Worm (Caenorhabditis elegans) whole organism, mixed stage, embryonic: Measurements from ENCODE around the gene sdhd-1.

Experiments used
- blmp-1 ChIP-seq: fragments of 150-350 bp; optimal IDR thresholded peaks from 2 replicates; lab custom pipeline; 2014; ENCODE audit warnings: missing biosample characterization, missing genetic modification characterization
- ces-1 ChIP-seq: fragments of 150-350 bp; optimal IDR thresholded peaks from 2 replicates; lab custom pipeline; 2014; ENCODE audit warnings: missing biosample characterization, missing genetic modification reagents, missing genetic modification characterization
- elt-1 ChIP-seq: sonication (generic microtip); optimal IDR thresholded peaks from 2 replicates; lab custom pipeline; 2017; ENCODE audit warnings: missing genetic modification characterization, mild to moderate bottlenecking, missing compliant biosample characterization, antibody characterized with exemption, moderate library complexity, borderline replicate concordance; ENCODE audit not compliant: insufficient read depth
- hlh-1 ChIP-seq: fragments of 150-350 bp; optimal IDR thresholded peaks from 2 replicates; lab custom pipeline; 2014; ENCODE audit warnings: missing biosample characterization, missing genetic modification reagents, missing genetic modification characterization
- lin-13 ChIP-seq: fragments of 150-350 bp; optimal IDR thresholded peaks from 2 replicates; lab custom pipeline; 2014; ENCODE audit warnings: missing biosample characterization, missing genetic modification characterization
- lsy-2 ChIP-seq: fragments of 150-350 bp; optimal IDR thresholded peaks from 2 replicates; lab custom pipeline; 2014; ENCODE audit warnings: missing biosample characterization, missing genetic modification characterization
- mep-1 ChIP-seq: fragments of 150-350 bp; optimal IDR thresholded peaks from 2 replicates; lab custom pipeline; 2017; ENCODE audit warnings: missing biosample characterization, missing genetic modification reagents, missing genetic modification characterization, inconsistent platforms
- mls-2 ChIP-seq: sonication (generic microtip); optimal IDR thresholded peaks from 2 replicates; lab custom pipeline; 2016; ENCODE audit warnings: mild to moderate bottlenecking, missing genetic modification characterization, moderate library complexity, missing compliant biosample characterization
- nhr-237 ChIP-seq: fragments of 150-350 bp; optimal IDR thresholded peaks from 2 replicates; lab custom pipeline; 2014; ENCODE audit warnings: missing biosample characterization, missing genetic modification characterization
- nhr-28 ChIP-seq: fragments of 150-350 bp; optimal IDR thresholded peaks from 2 replicates; lab custom pipeline; 2014; ENCODE audit warnings: missing biosample characterization, missing genetic modification characterization
- nhr-76 ChIP-seq: sonication (generic microtip); optimal IDR thresholded peaks from 2 replicates; lab custom pipeline; 2017; ENCODE audit warnings: missing biosample characterization, missing genetic modification characterization
- unc-39 ChIP-seq: fragments of 150-350 bp; optimal IDR thresholded peaks from 2 replicates; lab custom pipeline; 2014; ENCODE audit warnings: missing biosample characterization, missing genetic modification characterization
- ztf-11 ChIP-seq: fragments of 150-350 bp; optimal IDR thresholded peaks from 2 replicates; lab custom pipeline; 2014; ENCODE audit warnings: missing biosample characterization, missing genetic modification characterization

DNA sequence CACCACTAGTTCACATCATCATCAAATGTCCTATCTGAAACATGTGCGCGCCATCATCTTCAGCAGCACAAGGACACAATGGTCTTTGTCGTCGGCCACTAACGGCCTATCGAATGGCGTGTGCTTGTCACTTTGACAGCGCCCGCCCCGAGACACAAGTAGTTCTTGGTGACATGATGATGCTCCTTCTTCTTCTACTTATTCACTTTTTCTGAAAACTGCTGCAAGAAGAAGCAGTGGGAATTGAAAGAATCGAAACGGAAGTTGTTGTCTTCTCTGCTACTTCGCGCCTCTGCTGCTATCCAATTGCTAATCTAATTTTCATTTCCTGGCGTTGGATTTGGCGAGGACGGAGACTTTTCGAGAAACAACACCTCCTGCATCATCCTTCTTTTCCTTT lies 45.3 kb downstream of the sdhd-1 start:
- no peak for TF ChIP-seq mep-1 (tag; lab: Kevin White, UChicago)
- no peak for TF ChIP-seq unc-39 (tag; lab: Kevin White, UChicago)
- no peak for TF ChIP-seq nhr-76 (tag; lab: Kevin White, UChicago)
- no peak for TF ChIP-seq blmp-1
- no peak for TF ChIP-seq ztf-11
- no peak for TF ChIP-seq lsy-2
- TF ChIP-seq ces-1 (GFP tag; lab: Kevin White, UChicago), result no peak
- TF ChIP-seq mls-2, result no peak
- TF ChIP-seq nhr-28 (tag; lab: Kevin White, UChicago), result no peak
- TF ChIP-seq elt-1, result no peak
- no peak for TF ChIP-seq lin-13 (tag; lab: Kevin White, UChicago)
- TF ChIP-seq hlh-1, result no peak
- TF ChIP-seq nhr-237, result no peak
